Worm (Caenorhabditis elegans) whole organism, L4 larva: ENCODE data around the gene T03G6.1.

Experiments used
- ZK337.2 ChIP-seq: fragments of 200-800 bp; sonication (Bioruptor generic); IDR thresholded peaks from 2 replicates; pipeline ENCODE4 v1.3.6; 2022; ENCODE audit warnings: missing genetic modification reagents, missing genetic modification characterization, missing compliant biosample characterization
- aha-1 ChIP-seq: fragments of 150-350 bp; peaks from one replicate; lab custom pipeline; 2014; ENCODE audit warnings: missing biosample characterization, missing genetic modification characterization
- ces-1 ChIP-seq: fragments of 150-350 bp; sonication (generic microtip); optimal IDR thresholded peaks from 4 replicates; lab custom pipeline; 2014; ENCODE audit warnings: missing biosample characterization, missing genetic modification reagents, missing genetic modification characterization
- ctbp-1 ChIP-seq: fragments of 200-800 bp; sonication (Bioruptor generic); IDR thresholded peaks from 2 replicates; pipeline ENCODE4 v1.3.6; 2022; ENCODE audit warnings: missing genetic modification reagents, missing genetic modification characterization, missing compliant biosample characterization
- dmd-9 ChIP-seq: fragments of 200-800 bp; sonication (Bioruptor generic); IDR thresholded peaks from 2 replicates; pipeline ENCODE4 v1.3.6; 2022; ENCODE audit warnings: missing genetic modification reagents, missing genetic modification characterization, missing compliant biosample characterization
- dve-1 ChIP-seq: sonication (generic microtip); optimal IDR thresholded peaks from 2 replicates; lab custom pipeline; 2017; ENCODE audit warnings: antibody characterized with exemption, mild to moderate bottlenecking, missing genetic modification characterization, missing compliant biosample characterization; ENCODE audit not compliant: insufficient read depth
- fkh-10 ChIP-seq: fragments of 150-350 bp; optimal IDR thresholded peaks from 2 replicates; lab custom pipeline; 2014; ENCODE audit warnings: missing biosample characterization, missing genetic modification reagents, missing genetic modification characterization
- hlh-30 ChIP-seq: sonication (generic microtip); optimal IDR thresholded peaks from 2 replicates; lab custom pipeline; 2017; ENCODE audit warnings: antibody characterized with exemption, mild to moderate bottlenecking, missing genetic modification characterization, missing compliant biosample characterization; ENCODE audit not compliant: insufficient read depth
- nhr-11 ChIP-seq: fragments of 150-350 bp; optimal IDR thresholded peaks from 2 replicates; lab custom pipeline; 2014; ENCODE audit warnings: missing biosample characterization, missing genetic modification characterization
- saeg-2 ChIP-seq: fragments of 200-800 bp; sonication (Bioruptor generic); IDR thresholded peaks from 2 replicates; pipeline ENCODE4 v1.3.6; 2022; ENCODE audit warnings: missing genetic modification reagents, missing genetic modification characterization, missing compliant biosample characterization
- set-16 ChIP-seq: fragments of 200-800 bp; sonication (Bioruptor generic); IDR thresholded peaks from 2 replicates; pipeline ENCODE4 v1.3.6; 2022; ENCODE audit warnings: missing genetic modification reagents, missing genetic modification characterization, missing compliant biosample characterization
- spr-1 ChIP-seq: sonication (generic microtip); optimal IDR thresholded peaks from 2 replicates; lab custom pipeline; 2016; ENCODE audit warnings: mild to moderate bottlenecking, missing genetic modification characterization, missing compliant biosample characterization
- spr-3 ChIP-seq: fragments of 200-800 bp; sonication (Bioruptor generic); optimal IDR thresholded peaks from 2 replicates; lab custom pipeline; 2018; ENCODE audit warnings: mild to moderate bottlenecking, missing genetic modification characterization, missing compliant biosample characterization

T03G6.1 gene

DNA sequence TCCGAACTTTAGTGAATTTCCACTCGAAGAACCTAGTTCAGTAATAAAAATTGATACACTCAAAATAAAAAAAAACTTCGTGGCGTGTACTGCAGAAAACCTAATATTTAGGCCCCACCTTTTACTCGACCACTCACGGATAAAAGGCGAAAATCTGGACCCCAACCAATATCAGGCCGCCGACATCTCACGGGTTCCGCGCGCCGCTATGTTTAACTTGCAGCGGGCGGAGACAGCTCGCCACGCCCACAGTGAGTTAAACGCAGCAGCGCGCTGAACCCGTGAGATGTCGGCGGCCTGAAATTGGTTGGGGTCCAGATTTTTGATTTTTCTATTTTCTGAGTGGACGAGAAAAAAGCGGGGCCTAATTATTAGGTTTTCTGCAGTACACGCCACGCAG, 24.8 kb downstream of the T03G6.1 start:
- no peak for TF ChIP-seq spr-3 (GFP tag; lab: Kevin White, UChicago)
- TF ChIP-seq nhr-11: no peak
- 0 out of 2 replicates have a peak, but pooled peaks have one; percentile 13 for TF ChIP-seq set-16 (GFP tag; lab: Robert Waterston, UW)
- TF ChIP-seq dve-1 (tag; lab: Kevin White, UChicago): no peak

DNA sequence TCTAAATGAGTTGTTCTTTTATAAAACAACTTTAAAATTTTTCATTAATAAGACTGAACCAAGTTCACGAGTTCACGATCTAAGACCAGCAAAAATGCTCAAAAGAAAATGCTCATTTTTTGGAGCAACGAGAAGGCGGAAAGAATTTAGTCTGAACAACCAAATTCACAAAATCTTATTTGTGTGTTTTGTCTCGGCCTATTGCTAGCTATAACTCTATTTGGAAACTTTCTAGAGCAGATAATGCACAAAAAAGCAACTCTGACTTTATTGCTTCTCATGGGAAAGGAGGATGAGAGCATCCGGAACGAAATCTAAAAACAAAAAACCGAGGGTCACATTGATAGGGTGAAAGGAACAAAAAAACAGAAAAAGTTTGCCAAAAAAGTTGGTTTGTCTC, 32.5 kb downstream of the T03G6.1 start:
- TF ChIP-seq ces-1 (GFP tag; lab: Kevin White, UChicago) (peak; percentile 46), spr-1 (tag; lab: Kevin White, UChicago) (no peak), aha-1 (tag; lab: Kevin White, UChicago) (peak; percentile 38)

DNA sequence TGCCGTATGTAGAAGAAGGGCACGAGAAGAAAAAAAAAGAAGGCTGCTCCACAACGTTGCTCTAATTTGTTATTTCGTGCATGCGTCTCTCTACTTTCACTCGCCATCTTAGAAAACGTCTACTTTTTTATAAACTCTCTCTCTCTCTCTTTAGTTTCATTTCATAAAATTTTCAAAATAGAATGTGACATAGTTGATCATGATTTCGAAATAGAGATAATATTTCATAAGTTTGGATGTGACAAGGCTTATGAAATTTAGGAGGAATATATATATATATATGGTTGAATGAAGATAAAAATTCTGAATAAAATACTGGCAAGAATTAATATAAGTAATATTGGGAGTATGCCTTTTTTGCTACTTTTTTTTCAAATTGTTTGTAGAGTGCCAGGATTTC, 33.1 kb downstream of the T03G6.1 start:
- TF ChIP-seq aha-1 (tag; lab: Kevin White, UChicago) (peak; percentile 11), ZK337.2 (no peak)

DNA sequence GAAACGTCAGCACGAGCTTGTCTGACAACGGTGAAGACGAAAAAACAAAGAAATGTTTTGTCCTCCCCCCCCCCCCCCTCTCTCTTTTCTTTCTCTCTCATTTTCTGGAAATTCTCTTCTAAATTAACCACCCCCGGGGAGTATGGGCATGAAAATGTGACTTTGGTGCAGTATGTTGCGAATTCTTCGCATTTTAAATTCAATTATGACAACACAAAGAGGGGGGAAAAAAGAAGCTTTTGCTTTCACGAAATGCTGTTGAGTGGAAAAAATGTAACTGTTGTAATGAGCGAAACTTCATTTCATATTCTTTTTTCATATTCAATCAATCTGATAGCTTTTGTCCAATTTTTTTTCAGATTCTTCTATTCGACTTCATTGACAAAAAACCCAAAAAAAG, 46.3 kb downstream of the T03G6.1 start:
- TF ChIP-seq dmd-9: no peak
- TF ChIP-seq ces-1 (GFP tag; lab: Kevin White, UChicago): peak; percentile 76
- TF ChIP-seq ctbp-1 (GFP tag; lab: Robert Waterston, UW): 0 out of 2 replicates have a peak, but pooled peaks have one; percentile 15
- peak; percentile 36 for TF ChIP-seq fkh-10 (GFP tag; lab: Kevin White, UChicago)
- TF ChIP-seq saeg-2 (GFP tag; lab: Robert Waterston, UW): no peak
- TF ChIP-seq hlh-30 (tag; lab: Kevin White, UChicago): peak; percentile 15
- TF ChIP-seq dve-1 (tag; lab: Kevin White, UChicago): no peak
